Worm (Caenorhabditis elegans) whole organism, L4 larva: ENCODE data around the gene far-4.

ENCODE experiments used
- ama-1 ChIP-seq: fragments of 150-350 bp; optimal IDR thresholded peaks from 2 replicates; lab custom pipeline; 2014; ENCODE audit warnings: inconsistent platforms, mixed read lengths
- lin-38 ChIP-seq: fragments of 200-800 bp; sonication (Bioruptor generic); IDR thresholded peaks from 2 replicates; pipeline ENCODE4 v1.3.6; 2022; ENCODE audit warnings: missing genetic modification reagents, missing genetic modification characterization, missing compliant biosample characterization
- mdt-29 ChIP-seq: fragments of 200-800 bp; sonication (Bioruptor generic); IDR thresholded peaks from 2 replicates; pipeline ENCODE4 v1.3.6; 2022; ENCODE audit warnings: missing genetic modification reagents, missing genetic modification characterization, missing compliant biosample characterization
- mep-1 ChIP-seq: fragments of 150-350 bp; sonication (generic microtip); optimal IDR thresholded peaks from 3 replicates; lab custom pipeline; 2014; ENCODE audit warnings: missing biosample characterization, missing genetic modification characterization
- snpc-4 ChIP-seq: fragments of 150-350 bp; optimal IDR thresholded peaks from 2 replicates; lab custom pipeline; 2014; ENCODE audit warnings: missing biosample characterization, missing genetic modification characterization

- TF ChIP-seq mep-1 (tag; lab: Kevin White, UChicago) (no peak), snpc-4 (tag; lab: Kevin White, UChicago) (no peak), ama-1 (lab: Kevin White, UChicago) (no peak), lin-38 (GFP tag; lab: Robert Waterston, UW) (no peak), mdt-29 (GFP tag; lab: Robert Waterston, UW) (no peak)
Observed at ce11 chrV:13008825-13009224, 9.4 kb upstream of the far-4 start, which contains the start of gene F15B9.10.
